Worm (Caenorhabditis elegans): ENCODE results near the gene B0432.8.

B0432.8 gene

DNA sequence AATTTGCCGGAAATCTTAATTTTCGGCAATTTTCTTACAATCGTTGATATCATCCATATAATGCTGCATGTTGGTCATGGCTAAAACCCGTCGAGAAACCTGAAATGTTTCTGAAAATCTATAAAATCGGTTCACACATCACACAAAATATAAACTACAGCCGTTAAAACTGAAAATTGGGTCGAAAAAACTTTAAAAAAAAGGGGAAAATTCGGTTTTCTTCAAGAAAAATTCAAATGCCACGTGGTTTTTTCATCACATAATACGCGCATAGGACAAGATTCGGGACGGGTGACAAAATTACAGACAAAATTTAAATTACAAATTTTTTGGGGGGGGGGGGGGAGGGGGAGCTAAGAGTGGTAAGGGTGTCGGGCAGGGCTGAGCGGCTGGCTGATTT, 45.9 kb downstream of the B0432.8 start, which contains the start of gene Y43H11AL.1:
Gene Y43H11AL.1, minus strand, starts transcription at position 101 of the 400 bp plus-strand sequence.
- TF ChIP-seq F44E2.7 (GFP tag; IDR thresholded peaks at IDR 0.05) (no peak), egl-27 (tag; optimal IDR thresholded peaks at IDR 0.05) (no peak), snpc-1.2 (GFP tag; IDR thresholded peaks at IDR 0.05) (no peak), ceh-44 (GFP tag; IDR thresholded peaks at IDR 0.05) (no peak), madf-5 (GFP tag; IDR thresholded peaks at IDR 0.05) (no peak), daf-8 (GFP tag; IDR thresholded peaks at IDR 0.05) (no peak), aly-2 (tag; optimal IDR thresholded peaks at IDR 0.05) (no peak), ama-1 (optimal IDR thresholded peaks at IDR 0.05) (no peak), dpl-1 (GFP tag; optimal IDR thresholded peaks at IDR 0.05) (no peak), lin-29 (GFP tag; IDR thresholded peaks at IDR 0.05) (no peak)

Data from whole organism, L4 larva.